ENCODE assay signal across 3 worm cellular contexts in the genomic region with DNA sequence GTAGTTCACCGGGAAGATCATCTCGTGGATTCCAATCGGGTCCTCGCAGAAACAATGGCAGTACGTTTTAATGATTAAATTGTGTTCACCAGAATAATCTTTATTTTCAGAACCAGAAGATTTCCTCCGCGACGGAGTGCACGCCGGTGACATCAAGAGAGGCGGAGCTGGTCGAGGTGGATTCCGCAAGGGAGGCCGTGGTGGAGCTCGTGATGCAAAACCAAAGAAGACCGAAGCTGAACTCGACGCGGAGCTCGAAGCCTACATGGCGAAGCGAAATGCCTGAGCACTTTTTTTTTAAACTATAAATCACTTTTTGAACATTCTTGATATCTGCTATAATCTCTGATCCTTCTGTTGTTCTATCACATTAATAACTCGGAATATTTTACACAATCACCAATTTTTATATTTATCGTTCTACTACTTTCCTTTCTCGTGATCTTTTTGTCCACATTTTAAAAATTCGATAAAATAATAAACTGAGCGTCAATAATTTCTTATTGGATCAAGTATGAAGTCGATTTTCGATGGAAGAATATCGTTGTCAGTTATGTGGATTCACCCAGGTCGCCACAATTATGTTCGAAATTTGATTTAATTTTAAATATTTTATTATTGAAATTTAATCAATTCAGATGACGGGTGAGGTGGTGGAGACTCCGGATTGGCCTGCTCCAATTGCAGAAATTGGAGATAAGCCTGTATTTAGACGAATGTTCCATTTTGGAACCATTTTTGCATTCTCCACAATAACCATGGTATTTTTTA.
TF ChIP-seq lines count a peak whose summit lies in the region.

A gene (plus strand): TSS at position 639 of the 771 bp plus-strand sequence.

TF ChIP-seq in whole organism, L4 larva, 104 proteins besides CTCF, POLR2A, EP300 and RAD21:
- peak; percentile 31; the same call in 1 of the 2 replicates for TF ChIP-seq snpc-1.2 (GFP tag; IDR thresholded peaks at IDR 0.05; lab: Robert Waterston, UW)
- no peak for TF ChIP-seq aha-1 (tag; lab: Kevin White, UChicago)
- peak; percentile 75 for TF ChIP-seq set-16 (GFP tag; IDR thresholded peaks at IDR 0.05; lab: Robert Waterston, UW)
- no peak for TF ChIP-seq hif-1 (tag; optimal IDR thresholded peaks at IDR 0.05; lab: Kevin White, UChicago)
- TF ChIP-seq lin-38 (GFP tag; IDR thresholded peaks at IDR 0.05; lab: Robert Waterston, UW): peak; percentile 44
- peak; percentile 30 for TF ChIP-seq mep-1 (tag; optimal IDR thresholded peaks at IDR 0.05; lab: Kevin White, UChicago)
TF ChIP-seq in whole organism, L4 larva: peak in this region for 4.

TF ChIP-seq in whole organism, midembryonic, 9 proteins besides CTCF, POLR2A, EP300 and RAD21:
- TF ChIP-seq flt-1 (GFP tag; IDR thresholded peaks at IDR 0.05; lab: Robert Waterston, UW) (0 out of 2 replicates have a peak, but pooled peaks have one; percentile 11), ztf-29 (GFP tag; IDR thresholded peaks at IDR 0.05; lab: Robert Waterston, UW) (no peak), klf-2 (GFP tag; conservative IDR thresholded peaks at IDR 0.05; lab: Robert Waterston, UW) (no peak), cog-1 (tag; optimal IDR thresholded peaks at IDR 0.05; lab: Kevin White, UChicago) (no peak), tab-1 (GFP tag; IDR thresholded peaks at IDR 0.05; lab: Robert Waterston, UW) (no peak), med-1 (GFP tag; optimal IDR thresholded peaks at IDR 0.05; lab: Kevin White, UChicago; ENCODE audit: insufficient read depth) (no peak), ztf-23 (GFP tag; IDR thresholded peaks at IDR 0.05; lab: Robert Waterston, UW) (no peak), ref-1 (GFP tag; conservative IDR thresholded peaks at IDR 0.05; lab: Robert Waterston, UW) (no peak)

TF ChIP-seq in whole organism, young adult, 124 proteins besides CTCF, POLR2A, EP300 and RAD21:
- TF ChIP-seq madf-6 (GFP tag; IDR thresholded peaks at IDR 0.05; lab: Robert Waterston, UW) (peak; percentile 19; the same call in 1 of the 2 replicates), Y95B8A.8 (GFP tag; IDR thresholded peaks at IDR 0.05; lab: Robert Waterston, UW) (peak; percentile 58; the same call in 1 of the 2 replicates), chd-7 (tag; optimal IDR thresholded peaks at IDR 0.05; lab: Kevin White, UChicago) (no peak), hrde-1 (tag; optimal IDR thresholded peaks at IDR 0.05; lab: Kevin White, UChicago; ENCODE audit: borderline replicate concordance) (peak; percentile 40), snpc-4 (GFP tag; optimal IDR thresholded peaks at IDR 0.05; lab: Kevin White, UChicago) (no peak), snpc-4 (tag; optimal IDR thresholded peaks at IDR 0.05; lab: Kevin White, UChicago) (peak in 1 of 4 experiments; percentile 19), nfyb-1 (GFP tag; IDR thresholded peaks at IDR 0.05; lab: Robert Waterston, UW) (no peak), ztf-22 (GFP tag; optimal IDR thresholded peaks at IDR 0.05; lab: Kevin White, UChicago) (no peak), ekl-4 (GFP tag; IDR thresholded peaks at IDR 0.05; lab: Robert Waterston, UW) (0 out of 2 replicates have a peak, but pooled peaks have one; percentile 27), hsf-1 (GFP tag; IDR thresholded peaks at IDR 0.05; lab: Robert Waterston, UW) (0 out of 2 replicates have a peak, but pooled peaks have one; percentile 30), attf-6 (GFP tag; IDR thresholded peaks at IDR 0.05; lab: Robert Waterston, UW) (0 out of 2 replicates have a peak, but pooled peaks have one; percentile 43), mcd-1 (GFP tag; IDR thresholded peaks at IDR 0.05; lab: Robert Waterston, UW) (no peak), egrh-3 (GFP tag; IDR thresholded peaks at IDR 0.05; lab: Robert Waterston, UW) (peak; percentile 56; the same call in 1 of the 2 replicates), ceh-79 (tag; optimal IDR thresholded peaks at IDR 0.05; lab: Kevin White, UChicago) (no peak), nhr-179 (tag; optimal IDR thresholded peaks at IDR 0.05; lab: Kevin White, UChicago) (no peak), Y53G8AR.9 (GFP tag; conservative IDR thresholded peaks at IDR 0.05; lab: Robert Waterston, UW) (0 out of 2 replicates have a peak, but pooled peaks have one; percentile 18), athp-1 (tag; optimal IDR thresholded peaks at IDR 0.05; lab: Kevin White, UChicago) (peak; percentile 5), cebp-1 (GFP tag; IDR thresholded peaks at IDR 0.05; lab: Robert Waterston, UW) (no peak), cebp-1 (tag; optimal IDR thresholded peaks at IDR 0.05; lab: Kevin White, UChicago) (peak; percentile 6), Y67H2A.10 (GFP tag; conservative IDR thresholded peaks at IDR 0.05; lab: Robert Waterston, UW) (no peak), F49E8.2 (tag; optimal IDR thresholded peaks at IDR 0.05; lab: Kevin White, UChicago; ENCODE audit: insufficient read depth) (no peak), madf-3 (GFP tag; IDR thresholded peaks at IDR 0.05; lab: Robert Waterston, UW) (peak; percentile 84), mel-28 (tag; optimal IDR thresholded peaks at IDR 0.05; lab: Kevin White, UChicago; ENCODE audit: borderline replicate concordance) (no peak), zfh-2 (GFP tag; conservative IDR thresholded peaks at IDR 0.05; lab: Robert Waterston, UW) (peak; percentile 70), ceh-100 (GFP tag; IDR thresholded peaks at IDR 0.05; lab: Robert Waterston, UW) (no peak), ama-1 (optimal IDR thresholded peaks at IDR 0.05; lab: Kevin White, UChicago) (no peak), ama-1 (GFP tag; optimal IDR thresholded peaks at IDR 0.05; lab: Kevin White, UChicago) (peak in 1 of 2 experiments; percentile 40)
